Fruit fly (Drosophila melanogaster) whole organism, embryonic: Measurements from ENCODE around the gene CG15728.

Experiments
- Antp ChIP-seq: fragments of 200-800 bp; sonication (Bioruptor generic); optimal IDR thresholded peaks from 3 replicates; lab custom pipeline; 2016; ENCODE audit warnings: missing biosample characterization, missing genetic modification characterization
- Bgb ChIP-seq: fragments of 200-800 bp; sonication (Bioruptor generic); IDR thresholded peaks from 2 replicates; pipeline ENCODE4 v1.3.6; 2022; ENCODE audit warnings: missing biosample characterization, missing genetic modification characterization; ENCODE audit not compliant: partially characterized antibody
- C15 ChIP-seq: fragments of 200-800 bp; sonication (Bioruptor generic); IDR thresholded peaks from 3 replicates; pipeline ENCODE4 v1.3.6; 2022; ENCODE audit warnings: missing biosample characterization, missing genetic modification characterization
- CG10274 ChIP-seq: fragments of 200-800 bp; sonication (Bioruptor generic); optimal IDR thresholded peaks from 3 replicates; lab custom pipeline; 2017; ENCODE audit warnings: missing biosample characterization, mild to moderate bottlenecking, missing genetic modification characterization
- CG10321 ChIP-seq: fragments of 200-800 bp; sonication (Bioruptor generic); IDR thresholded peaks from 2 replicates; pipeline ENCODE4 v1.3.6; 2022; ENCODE audit warnings: missing biosample characterization, missing genetic modification characterization
- CG10959 ChIP-seq: fragments of 200-800 bp; sonication (Bioruptor generic); IDR thresholded peaks from 2 replicates; pipeline ENCODE4 v1.3.6; 2022; ENCODE audit warnings: missing biosample characterization, missing genetic modification characterization
- CG13123 ChIP-seq: fragments of 200-800 bp; sonication (Bioruptor generic); optimal IDR thresholded peaks from 2 replicates; lab custom pipeline; 2016; ENCODE audit warnings: missing biosample characterization, missing genetic modification characterization
- CG13424 ChIP-seq: fragments of 200-800 bp; sonication (Bioruptor generic); optimal IDR thresholded peaks from 2 replicates; lab custom pipeline; 2019; ENCODE audit warnings: missing biosample characterization, mild to moderate bottlenecking, missing genetic modification characterization, moderate library complexity
- CG2120 ChIP-seq: fragments of 200-800 bp; sonication (Bioruptor generic); optimal IDR thresholded peaks from 3 replicates; lab custom pipeline; 2016; ENCODE audit warnings: missing biosample characterization, missing genetic modification characterization
- CG31365 ChIP-seq: fragments of 200-800 bp; sonication (Bioruptor generic); optimal IDR thresholded peaks from 2 replicates; lab custom pipeline; 2018; ENCODE audit warnings: missing biosample characterization, mild to moderate bottlenecking, missing genetic modification characterization
- CG31441 ChIP-seq: fragments of 200-800 bp; sonication (Bioruptor generic); IDR thresholded peaks from 2 replicates; pipeline ENCODE4 v1.3.6; 2022; ENCODE audit warnings: missing biosample characterization, missing genetic modification characterization
- CG3838 ChIP-seq: fragments of 200-800 bp; sonication (Bioruptor generic); optimal IDR thresholded peaks from 3 replicates; lab custom pipeline; 2016; ENCODE audit warnings: missing biosample characterization, missing genetic modification characterization
- CG43689 ChIP-seq: fragments of 200-800 bp; sonication (Bioruptor generic); IDR thresholded peaks from 2 replicates; pipeline ENCODE4 v1.3.6; 2022; ENCODE audit warnings: missing biosample characterization, missing genetic modification characterization
- CG5953 ChIP-seq: fragments of 200-800 bp; sonication (Bioruptor generic); IDR thresholded peaks from 2 replicates; pipeline ENCODE4 v1.3.6; 2022; ENCODE audit warnings: missing biosample characterization, missing genetic modification characterization
- CG6854 ChIP-seq: fragments of 200-800 bp; sonication (Bioruptor generic); optimal IDR thresholded peaks from 3 replicates; lab custom pipeline; 2017; ENCODE audit warnings: missing biosample characterization, mild to moderate bottlenecking, missing genetic modification characterization
- CG7271 ChIP-seq: fragments of 200-800 bp; sonication (Bioruptor generic); optimal IDR thresholded peaks from 2 replicates; lab custom pipeline; 2018; ENCODE audit warnings: missing biosample characterization, mild to moderate bottlenecking, missing genetic modification characterization, moderate library complexity
- CG8388 ChIP-seq: fragments of 200-800 bp; sonication (Bioruptor generic); optimal IDR thresholded peaks from 2 replicates; lab custom pipeline; 2019; ENCODE audit warnings: missing biosample characterization, mild to moderate bottlenecking, missing genetic modification characterization, moderate library complexity
- CG8924 ChIP-seq: fragments of 200-800 bp; optimal IDR thresholded peaks from 3 replicates; lab custom pipeline; 2019; ENCODE audit warnings: missing biosample characterization, mild to moderate bottlenecking, missing genetic modification characterization, moderate library complexity
- CG9797 ChIP-seq: fragments of 200-800 bp; sonication (Bioruptor generic); optimal IDR thresholded peaks from 3 replicates; lab custom pipeline; 2018; ENCODE audit warnings: missing biosample characterization, mild to moderate bottlenecking, missing genetic modification characterization
- CHES-1-like ChIP-seq: fragments of 200-800 bp; sonication (Bioruptor generic); optimal IDR thresholded peaks from 2 replicates; lab custom pipeline; 2016; ENCODE audit warnings: missing biosample characterization, missing genetic modification characterization
- Dbx ChIP-seq: fragments of 200-800 bp; sonication (Bioruptor generic); IDR thresholded peaks from 3 replicates; pipeline ENCODE4 v1.3.6; 2022; ENCODE audit warnings: missing biosample characterization, missing genetic modification characterization
- Ets97D ChIP-seq: fragments of 200-800 bp; sonication (Bioruptor generic); optimal IDR thresholded peaks from 3 replicates; lab custom pipeline; 2016; ENCODE audit warnings: missing biosample characterization, missing genetic modification characterization
- Fer1 ChIP-seq: fragments of 200-800 bp; sonication (Bioruptor generic); optimal IDR thresholded peaks from 2 replicates; lab custom pipeline; 2017; ENCODE audit warnings: missing biosample characterization, mild to moderate bottlenecking, missing genetic modification characterization
- Gug ChIP-seq: fragments of 200-800 bp; sonication (Bioruptor generic); IDR thresholded peaks from 4 replicates; pipeline ENCODE4 v1.3.6; 2022; ENCODE audit warnings: missing biosample characterization, missing genetic modification characterization
- HLH3B ChIP-seq: fragments of 200-800 bp; sonication (Bioruptor generic); IDR thresholded peaks from 2 replicates; pipeline ENCODE4 v1.3.6; 2022; ENCODE audit warnings: missing biosample characterization, missing genetic modification characterization
- Hr51 ChIP-seq, 2 experiments: fragments of 200-800 bp; sonication (Bioruptor generic); optimal IDR thresholded peaks; 2 replicates in 1 of 2; 3 replicates in 1 of 2; lab custom pipeline; 2016 to 2018; ENCODE audit warnings: missing biosample characterization in 2 of 2, missing genetic modification characterization in 2 of 2, mild to moderate bottlenecking in 1 of 2, moderate library complexity in 1 of 2
- Lhr ChIP-seq: fragments of 200-800 bp; sonication (Bioruptor generic); optimal IDR thresholded peaks from 3 replicates; lab custom pipeline; 2017; ENCODE audit warnings: mild to moderate bottlenecking, missing biosample characterization, missing genetic modification reagents, missing genetic modification characterization
- NC2β ChIP-seq: fragments of 200-800 bp; sonication (Bioruptor generic); optimal IDR thresholded peaks from 2 replicates; lab custom pipeline; 2016; ENCODE audit warnings: missing biosample characterization, missing genetic modification characterization
- PHDP ChIP-seq: fragments of 200-800 bp; sonication (Bioruptor generic); optimal IDR thresholded peaks from 3 replicates; lab custom pipeline; 2018; ENCODE audit warnings: missing biosample characterization, mild to moderate bottlenecking, missing genetic modification characterization, moderate library complexity
- Poxn ChIP-seq: fragments of 200-800 bp; sonication (Bioruptor generic); IDR thresholded peaks from 2 replicates; pipeline ENCODE4 v1.3.6; 2022; ENCODE audit warnings: missing biosample characterization, missing genetic modification characterization
- Xbp1 ChIP-seq: fragments of 200-800 bp; sonication (Bioruptor generic); optimal IDR thresholded peaks from 3 replicates; lab custom pipeline; 2016; ENCODE audit warnings: missing biosample characterization, mild to moderate bottlenecking, missing genetic modification characterization
- Xrp1 ChIP-seq: fragments of 200-800 bp; sonication (Bioruptor generic); IDR thresholded peaks from 2 replicates; pipeline ENCODE4 v1.3.6; 2022; ENCODE audit warnings: missing biosample characterization, missing genetic modification characterization
- ab ChIP-seq: fragments of 200-800 bp; sonication (Bioruptor generic); optimal IDR thresholded peaks from 2 replicates; lab custom pipeline; 2016; ENCODE audit warnings: missing biosample characterization, missing genetic modification characterization
- ase ChIP-seq: fragments of 200-800 bp; sonication (Bioruptor generic); IDR thresholded peaks from 3 replicates; pipeline ENCODE4 v1.3.6; 2022; ENCODE audit warnings: missing biosample characterization, missing genetic modification characterization
- bigmax ChIP-seq: fragments of 200-800 bp; sonication (Bioruptor generic); optimal IDR thresholded peaks from 2 replicates; lab custom pipeline; 2018; ENCODE audit warnings: missing biosample characterization, mild to moderate bottlenecking, missing genetic modification characterization
- danr ChIP-seq: fragments of 200-800 bp; sonication (Bioruptor generic); IDR thresholded peaks from 2 replicates; pipeline ENCODE4 v1.3.6; 2022; ENCODE audit warnings: missing biosample characterization, missing genetic modification characterization
- dmrt11E ChIP-seq: fragments of 200-800 bp; sonication (Bioruptor generic); optimal IDR thresholded peaks from 3 replicates; lab custom pipeline; 2018; ENCODE audit warnings: missing biosample characterization, mild to moderate bottlenecking, missing genetic modification characterization, moderate library complexity
- eyg ChIP-seq: fragments of 200-800 bp; sonication (Bioruptor generic); optimal IDR thresholded peaks from 3 replicates; lab custom pipeline; 2016; ENCODE audit warnings: missing biosample characterization, missing genetic modification characterization
- fru ChIP-seq: fragments of >200 bp; optimal IDR thresholded peaks from 2 replicates; lab custom pipeline; 2017
- gfzf ChIP-seq: fragments of 200-800 bp; sonication (Bioruptor generic); optimal IDR thresholded peaks from 2 replicates; lab custom pipeline; 2016; ENCODE audit warnings: missing biosample characterization, mild to moderate bottlenecking, missing genetic modification characterization, moderate library complexity
- her ChIP-seq: fragments of 200-800 bp; sonication (Bioruptor generic); optimal IDR thresholded peaks from 2 replicates; lab custom pipeline; 2016; ENCODE audit warnings: missing biosample characterization, missing genetic modification characterization
- lov ChIP-seq, 2 experiments: fragments of 200-800 bp in 1 of 2; fragments of >200 bp in 1 of 2; sonication (Bioruptor generic) in 1 of 2; IDR thresholded peaks in 1 of 2; optimal IDR thresholded peaks in 1 of 2; 2 replicates in 1 of 2; 3 replicates in 1 of 2; pipeline versions ENCODE4 v1.3.6 to Lab custom; 2017 to 2022; ENCODE audit warnings: missing biosample characterization in 1 of 2, missing genetic modification characterization in 1 of 2
- peb ChIP-seq: fragments of 200-800 bp; sonication (Bioruptor generic); IDR thresholded peaks from 2 replicates; pipeline ENCODE4 v1.3.6; 2022; ENCODE audit warnings: missing biosample characterization, missing genetic modification characterization
- pfk ChIP-seq: fragments of 200-800 bp; sonication (Bioruptor generic); optimal IDR thresholded peaks from 2 replicates; lab custom pipeline; 2018; ENCODE audit warnings: missing biosample characterization, mild to moderate bottlenecking, missing genetic modification characterization, moderate library complexity
- prd ChIP-seq, 3 experiments: fragments of >200 bp in 2 of 3; fragments of 200-800 bp in 1 of 3; sonication (Bioruptor generic) in 1 of 3; optimal IDR thresholded peaks in 2 of 3; IDR thresholded peaks in 1 of 3; 2 replicates in 2 of 3; 3 replicates in 1 of 3; pipeline versions ENCODE4 v1.3.6 to Lab custom; 2017 to 2022; ENCODE audit warnings: missing biosample characterization in 1 of 3, missing genetic modification characterization in 1 of 3
- shn ChIP-seq: fragments of 200-800 bp; sonication (Bioruptor generic); optimal IDR thresholded peaks from 3 replicates; lab custom pipeline; 2016; ENCODE audit warnings: missing biosample characterization, missing genetic modification characterization
- ssp ChIP-seq: fragments of 200-800 bp; sonication (Bioruptor generic); IDR thresholded peaks from 2 replicates; pipeline ENCODE4 v1.3.6; 2022; ENCODE audit warnings: missing biosample characterization, missing genetic modification characterization
- trem ChIP-seq: fragments of 200-800 bp; optimal IDR thresholded peaks from 3 replicates; lab custom pipeline; 2019; ENCODE audit warnings: missing biosample characterization, mild to moderate bottlenecking, missing genetic modification characterization, moderate library complexity
- usp ChIP-seq: fragments of >200 bp; optimal IDR thresholded peaks from 2 replicates; lab custom pipeline; 2017; ENCODE audit warnings: missing biosample characterization, missing genetic modification characterization

CG15728 gene

dm6 chrX:12631317-12632156 is 7.4 kb downstream of the CG15728 start, which contains the start of gene Tomosyn (continued):
- TF ChIP-seq usp (no peak), Bgb (GFP tag; lab: Robert Waterston, UW) (peak; percentile 84), peb (GFP tag; lab: Robert Waterston, UW) (no peak), Antp (GFP tag; lab: Kevin White, UChicago) (peak; percentile 7), dmrt11E (tag; lab: Kevin White, UChicago) (peak; percentile 47), trem (tag; lab: Kevin White, UChicago) (peak; percentile 54), CG7271 (no peak), CG6854 (no peak), CG8924 (tag; lab: Kevin White, UChicago) (peak; percentile 64), Gug (no peak), CG8388 (GFP tag; lab: Kevin White, UChicago) (peak; percentile 40), bigmax (GFP tag; lab: Kevin White, UChicago) (no peak), C15 (GFP tag; lab: Robert Waterston, UW) (no peak), CHES-1-like (GFP tag; lab: Kevin White, UChicago) (peak; percentile 51), CG13123 (peak; percentile 4), CG31441 (peak; percentile 36), Poxn (no peak), shn (GFP tag; lab: Kevin White, UChicago) (no peak), CG43689 (GFP tag; lab: Robert Waterston, UW) (no peak), fru (lab: Kevin White, UChicago) (no peak), PHDP (tag; lab: Kevin White, UChicago) (peak; percentile 35), prd (optimal IDR thresholded peaks at IDR 0.05; lab: Kevin White, UChicago) (no peak), prd (GFP tag; IDR thresholded peaks at IDR 0.05; lab: Robert Waterston, UW) (peak; percentile 41; the same call in 1 of the 3 replicates), gfzf (peak; percentile 59), CG5953 (GFP tag; lab: Robert Waterston, UW) (no peak), CG10274 (GFP tag; lab: Kevin White, UChicago) (no peak), ssp (peak; percentile 49), CG2120 (GFP tag; lab: Kevin White, UChicago) (peak; percentile 62), pfk (GFP tag; lab: Kevin White, UChicago) (no peak), CG10959 (GFP tag; lab: Robert Waterston, UW) (no peak), eyg (no peak), Xrp1 (peak; percentile 27; the same call in 1 of the 2 replicates), NC2β (GFP tag; lab: Kevin White, UChicago) (peak; percentile 52), HLH3B (GFP tag; lab: Robert Waterston, UW) (no peak), ase (no peak), CG13424 (peak; percentile 49), Dbx (no peak), Lhr (GFP tag; lab: Kevin White, UChicago) (peak; percentile 4), CG3838 (GFP tag; lab: Kevin White, UChicago) (no peak), lov (optimal IDR thresholded peaks at IDR 0.05; lab: Kevin White, UChicago) (no peak), lov (GFP tag; IDR thresholded peaks at IDR 0.05; lab: Robert Waterston, UW) (no peak), Ets97D (GFP tag; lab: Kevin White, UChicago) (peak; percentile 67), her (GFP tag; lab: Kevin White, UChicago) (peak; percentile 48), danr (GFP tag; lab: Robert Waterston, UW) (no peak), Fer1 (GFP tag; lab: Kevin White, UChicago) (peak; percentile 17), CG31365 (tag; lab: Kevin White, UChicago) (no peak), Xbp1 (GFP tag; lab: Kevin White, UChicago) (peak; percentile 56), CG10321 (GFP tag; lab: Robert Waterston, UW) (no peak), ab (GFP tag; lab: Kevin White, UChicago) (no peak), CG9797 (GFP tag; lab: Kevin White, UChicago) (peak; percentile 59), Hr51 (GFP tag; optimal IDR thresholded peaks at IDR 0.05; lab: Kevin White, UChicago) (peak in 1 of 2 experiments; percentile 39)
